Worm (Caenorhabditis elegans): ENCODE results near the gene Y81G3A.4.

- no peak for TF ChIP-seq ztf-4 (tag; optimal IDR thresholded peaks at IDR 0.05)
- no peak for TF ChIP-seq lin-39 (tag; optimal IDR thresholded peaks at IDR 0.05)
- TF ChIP-seq nhr-237 (tag; optimal IDR thresholded peaks at IDR 0.05) = no peak
- TF ChIP-seq blmp-1 (tag; optimal IDR thresholded peaks at IDR 0.05) = no peak
- no peak for TF ChIP-seq egl-27 (tag; optimal IDR thresholded peaks at IDR 0.05)
- TF ChIP-seq nhr-76 (tag; optimal IDR thresholded peaks at IDR 0.05) = no peak
- TF ChIP-seq tbx-2 (tag; optimal IDR thresholded peaks at IDR 0.05) = no peak
- no peak for TF ChIP-seq lin-14 (GFP tag; optimal IDR thresholded peaks at IDR 0.05)
Measured at ce11 chrII:13073742-13074141, 17.5 kb upstream of the Y81G3A.4 start.
